Worm (Caenorhabditis elegans): Measurements from ENCODE around the gene F36G3.3.

The F36G3.3 gene

ce11 chrX:9837989-9838541, 39.4 kb downstream of the F36G3.3 start, which contains the start of gene ipla-2 (continued):
- TF ChIP-seq aha-1 (tag) (peak; percentile 97), attf-4 (tag; optimal IDR thresholded peaks at IDR 0.05) (no peak), dmd-6 (GFP tag; IDR thresholded peaks at IDR 0.05) (peak; percentile 57), mdl-1 (tag; optimal IDR thresholded peaks at IDR 0.05) (peak; percentile 58 to 96), snpc-4 (tag; optimal IDR thresholded peaks at IDR 0.05) (no peak), T20F7.1 (GFP tag; optimal IDR thresholded peaks at IDR 0.05) (peak; percentile 17), F26F4.8 (GFP tag; conservative IDR thresholded peaks at IDR 0.05) (no peak), lin-15B (tag; optimal IDR thresholded peaks at IDR 0.05) (no peak)

- TF ChIP-seq ceh-82 (tag; optimal IDR thresholded peaks at IDR 0.05) (no peak), saeg-2 (GFP tag; IDR thresholded peaks at IDR 0.05) (no peak), daf-16 (GFP tag; optimal IDR thresholded peaks at IDR 0.05) (peak in 1 of 2 experiments; percentile 30), daf-16 (tag; optimal IDR thresholded peaks at IDR 0.05) (no peak), unc-62 (GFP tag; optimal IDR thresholded peaks at IDR 0.05 in 1 of 2) (peak in 1 of 2 experiments; percentile 47), unc-62 (tag; optimal IDR thresholded peaks at IDR 0.05) (no peak), F49E8.2 (tag; optimal IDR thresholded peaks at IDR 0.05; ENCODE audit: borderline replicate concordance) (no peak), lin-39 (tag; optimal IDR thresholded peaks at IDR 0.05) (no peak)
These were observed 42.2 kb downstream of the F36G3.3 start for ce11 chrX:9840864-9841263.

- TF ChIP-seq aha-1 (tag) (peak; percentile 38), hlh-11 (tag; optimal IDR thresholded peaks at IDR 0.05) (peak; percentile 27), unc-62 (GFP tag; optimal IDR thresholded peaks at IDR 0.05 in 1 of 2) (peak in 1 of 2 experiments; percentile 87), unc-62 (tag; optimal IDR thresholded peaks at IDR 0.05) (no peak), daf-16 (GFP tag; optimal IDR thresholded peaks at IDR 0.05) (peak in 1 of 2 experiments; percentile 79), daf-16 (tag; optimal IDR thresholded peaks at IDR 0.05) (no peak), ceh-82 (tag; optimal IDR thresholded peaks at IDR 0.05) (no peak), nhr-237 (tag; optimal IDR thresholded peaks at IDR 0.05) (no peak)
These were observed 43.5 kb downstream of the F36G3.3 start for ce11 chrX:9842102-9842501.

ce11 chrX:9843568-9843967, 44.9 kb downstream of the F36G3.3 start:
- TF ChIP-seq ceh-44 (GFP tag; IDR thresholded peaks at IDR 0.05) (no peak), dmd-6 (GFP tag; IDR thresholded peaks at IDR 0.05) (no peak), jun-1 (tag; optimal IDR thresholded peaks at IDR 0.05) (no peak), mep-1 (tag; optimal IDR thresholded peaks at IDR 0.05) (no peak), unc-39 (tag; optimal IDR thresholded peaks at IDR 0.05) (no peak), zip-11 (GFP tag; IDR thresholded peaks at IDR 0.05) (no peak), lin-15B (tag; optimal IDR thresholded peaks at IDR 0.05) (no peak), D1046.2 (GFP tag; IDR thresholded peaks at IDR 0.05) (no peak), daf-8 (GFP tag; IDR thresholded peaks at IDR 0.05) (no peak), madf-9 (GFP tag; conservative IDR thresholded peaks at IDR 0.05) (no peak), ztf-7 (tag; optimal IDR thresholded peaks at IDR 0.05) (no peak), spr-1 (tag; optimal IDR thresholded peaks at IDR 0.05) (no peak), egl-27 (tag; optimal IDR thresholded peaks at IDR 0.05) (no peak), ZK546.5 (tag; optimal IDR thresholded peaks at IDR 0.05) (no peak)

ce11 chrX:9845916-9846315, 47.3 kb downstream of the F36G3.3 start:
- TF ChIP-seq ceh-82 (tag; optimal IDR thresholded peaks at IDR 0.05) (no peak), ceh-32 (tag; optimal IDR thresholded peaks at IDR 0.05; ENCODE audit: poor library complexity) (no peak), hlh-30 (tag; optimal IDR thresholded peaks at IDR 0.05; ENCODE audit: insufficient read depth) (no peak), Y5F2A.4 (GFP tag; optimal IDR thresholded peaks at IDR 0.05) (no peak), lin-29 (GFP tag; IDR thresholded peaks at IDR 0.05) (no peak), fkh-10 (GFP tag; optimal IDR thresholded peaks at IDR 0.05) (no peak), ZK546.5 (tag; optimal IDR thresholded peaks at IDR 0.05) (no peak), zip-2 (tag; optimal IDR thresholded peaks at IDR 0.05) (no peak), unc-62 (GFP tag; optimal IDR thresholded peaks at IDR 0.05 in 1 of 2) (no peak), unc-62 (tag; optimal IDR thresholded peaks at IDR 0.05) (no peak), tag-97 (GFP tag; IDR thresholded peaks at IDR 0.05) (no peak), daf-16 (GFP tag; optimal IDR thresholded peaks at IDR 0.05) (no peak), daf-16 (tag; optimal IDR thresholded peaks at IDR 0.05) (no peak), dmd-9 (GFP tag; IDR thresholded peaks at IDR 0.05) (no peak), ZK337.2 (GFP tag; IDR thresholded peaks at IDR 0.05) (no peak), lsy-2 (tag; optimal IDR thresholded peaks at IDR 0.05) (no peak), rbr-2 (tag; optimal IDR thresholded peaks at IDR 0.05) (no peak), saeg-2 (GFP tag; IDR thresholded peaks at IDR 0.05) (no peak), mdt-29 (GFP tag; IDR thresholded peaks at IDR 0.05) (no peak), dmd-8 (GFP tag; IDR thresholded peaks at IDR 0.05) (no peak), daf-12 (tag; optimal IDR thresholded peaks at IDR 0.05) (no peak)
